Worm (Caenorhabditis elegans) whole organism, late embryonic: Measurements from ENCODE around the gene grsp-1.

Experiments
- C08G9.2 ChIP-seq: sonication (generic microtip); optimal IDR thresholded peaks from 2 replicates; lab custom pipeline; 2016; ENCODE audit warnings: mild to moderate bottlenecking, missing genetic modification characterization, moderate library complexity, missing compliant biosample characterization
- C38D4.7 ChIP-seq: fragments of 200-800 bp; sonication (Bioruptor generic); optimal IDR thresholded peaks from 2 replicates; lab custom pipeline; 2018; ENCODE audit warnings: mild to moderate bottlenecking, missing genetic modification characterization, moderate library complexity, missing compliant biosample characterization
- F13H6.1 ChIP-seq: sonication (generic microtip); optimal IDR thresholded peaks from 2 replicates; lab custom pipeline; 2016; ENCODE audit warnings: missing genetic modification characterization, missing compliant biosample characterization
- K02D7.2 ChIP-seq: sonication (generic microtip); optimal IDR thresholded peaks from 2 replicates; lab custom pipeline; 2017; ENCODE audit warnings: mild to moderate bottlenecking, missing genetic modification characterization, missing compliant biosample characterization
- K09A11.1 ChIP-seq: sonication (generic microtip); optimal IDR thresholded peaks from 2 replicates; lab custom pipeline; 2017; ENCODE audit warnings: antibody characterized with exemption, mild to moderate bottlenecking, missing genetic modification characterization, missing compliant biosample characterization; ENCODE audit not compliant: insufficient read depth
- T23F11.4 ChIP-seq: fragments of 200-800 bp; sonication (Bioruptor generic); optimal IDR thresholded peaks from 2 replicates; lab custom pipeline; 2018; ENCODE audit warnings: mild to moderate bottlenecking, missing genetic modification characterization, missing compliant biosample characterization
- Y22D7AL.16 ChIP-seq: sonication (generic microtip); optimal IDR thresholded peaks from 2 replicates; lab custom pipeline; 2016; ENCODE audit warnings: missing genetic modification characterization, missing compliant biosample characterization
- ahr-1 ChIP-seq: sonication (generic microtip); optimal IDR thresholded peaks from 2 replicates; lab custom pipeline; 2016; ENCODE audit warnings: missing genetic modification characterization, missing compliant biosample characterization
- ama-1 ChIP-seq: fragments of 150-350 bp; optimal IDR thresholded peaks from 2 replicates; lab custom pipeline; 2014
- ceh-24 ChIP-seq: sonication (generic microtip); optimal IDR thresholded peaks from 2 replicates; lab custom pipeline; 2016; ENCODE audit warnings: mild to moderate bottlenecking, missing genetic modification characterization, missing compliant biosample characterization
- ceh-34 ChIP-seq: sonication (generic microtip); optimal IDR thresholded peaks from 2 replicates; lab custom pipeline; 2016; ENCODE audit warnings: mild to moderate bottlenecking, missing genetic modification characterization, missing compliant biosample characterization
- ceh-48 ChIP-seq: sonication (generic microtip); optimal IDR thresholded peaks from 2 replicates; lab custom pipeline; 2016; ENCODE audit warnings: missing genetic modification characterization, inconsistent platforms, missing compliant biosample characterization
- che-1 ChIP-seq: sonication (generic microtip); optimal IDR thresholded peaks from 2 replicates; lab custom pipeline; 2016; ENCODE audit warnings: mild to moderate bottlenecking, missing genetic modification characterization, missing compliant biosample characterization
- dve-1 ChIP-seq: sonication (generic microtip); optimal IDR thresholded peaks from 2 replicates; lab custom pipeline; 2017; ENCODE audit warnings: antibody characterized with exemption, mild to moderate bottlenecking, missing genetic modification characterization, missing compliant biosample characterization
- elt-2 ChIP-seq: sonication (generic microtip); optimal IDR thresholded peaks from 2 replicates; lab custom pipeline; 2016; ENCODE audit warnings: missing genetic modification reagents, missing genetic modification characterization, missing compliant biosample characterization
- fax-1 ChIP-seq: sonication (generic microtip); optimal IDR thresholded peaks from 2 replicates; lab custom pipeline; 2016; ENCODE audit warnings: missing genotype, missing genetic modification characterization, missing compliant biosample characterization
- hlh-30 ChIP-seq: sonication (generic microtip); optimal IDR thresholded peaks from 2 replicates; lab custom pipeline; 2017; ENCODE audit warnings: antibody characterized with exemption, missing genetic modification characterization, missing compliant biosample characterization; ENCODE audit not compliant: insufficient read depth
- hlh-6 ChIP-seq: sonication (generic microtip); optimal IDR thresholded peaks from 2 replicates; lab custom pipeline; 2016; ENCODE audit warnings: missing genotype, missing genetic modification characterization, missing compliant biosample characterization
- lim-6 ChIP-seq: sonication (generic microtip); optimal IDR thresholded peaks from 2 replicates; lab custom pipeline; 2016; ENCODE audit warnings: missing genetic modification characterization, missing compliant biosample characterization
- lin-11 ChIP-seq: fragments of 200-800 bp; sonication (Bioruptor generic); optimal IDR thresholded peaks from 2 replicates; lab custom pipeline; 2018; ENCODE audit warnings: mild to moderate bottlenecking, missing genetic modification characterization, missing compliant biosample characterization
- nhr-11 ChIP-seq: fragments of 150-350 bp; optimal IDR thresholded peaks from 2 replicates; lab custom pipeline; 2014; ENCODE audit warnings: missing biosample characterization, missing genetic modification characterization
- npax-4 ChIP-seq: sonication (generic microtip); optimal IDR thresholded peaks from 2 replicates; lab custom pipeline; 2016; ENCODE audit warnings: missing genetic modification characterization, missing compliant biosample characterization
- odd-2 ChIP-seq: sonication (generic microtip); optimal IDR thresholded peaks from 2 replicates; lab custom pipeline; 2017; ENCODE audit warnings: antibody characterized with exemption, mild to moderate bottlenecking, missing genetic modification characterization, missing compliant biosample characterization
- pat-9 ChIP-seq: fragments of 200-800 bp; sonication (Bioruptor generic); optimal IDR thresholded peaks from 2 replicates; lab custom pipeline; 2018; ENCODE audit warnings: mild to moderate bottlenecking, missing genetic modification characterization, moderate library complexity, missing compliant biosample characterization
- pqm-1 ChIP-seq: sonication (generic microtip); optimal IDR thresholded peaks from 2 replicates; lab custom pipeline; 2016; ENCODE audit warnings: missing genetic modification characterization, missing compliant biosample characterization
- pros-1 ChIP-seq: fragments of 150-350 bp; optimal IDR thresholded peaks from 2 replicates; lab custom pipeline; 2014; ENCODE audit warnings: missing biosample characterization, missing genetic modification reagents, missing genetic modification characterization
- sox-2 ChIP-seq: fragments of 200-800 bp; sonication (Bioruptor generic); IDR thresholded peaks from 2 replicates; pipeline ENCODE4 v1.3.6; 2022; ENCODE audit warnings: missing genetic modification reagents, missing genetic modification characterization, missing compliant biosample characterization
- syd-9 ChIP-seq: sonication (generic microtip); optimal IDR thresholded peaks from 2 replicates; lab custom pipeline; 2016; ENCODE audit warnings: mild to moderate bottlenecking, missing genetic modification characterization, moderate library complexity, missing compliant biosample characterization
- tbx-7 ChIP-seq: sonication (generic microtip); optimal IDR thresholded peaks from 2 replicates; lab custom pipeline; 2016; ENCODE audit warnings: missing genotype, missing genetic modification characterization, missing compliant biosample characterization
- unc-3 ChIP-seq, 2 experiments: fragments of 200-800 bp in 1 of 2; sonication (Bioruptor generic) in 1 of 2; sonication (generic microtip) in 1 of 2; conservative IDR thresholded peaks in 1 of 2; optimal IDR thresholded peaks in 1 of 2; 2 replicates each; pipeline versions ENCODE4 v1.3.6 to Lab custom; 2016 to 2022; ENCODE audit warnings: missing compliant biosample characterization in 2 of 2, missing genetic modification characterization in 2 of 2, missing genetic modification reagents in 1 of 2
- unc-86 ChIP-seq: sonication (generic microtip); optimal IDR thresholded peaks from 2 replicates; lab custom pipeline; 2016; ENCODE audit warnings: missing genetic modification characterization, missing compliant biosample characterization
- zip-5 ChIP-seq: sonication (generic microtip); optimal IDR thresholded peaks from 2 replicates; lab custom pipeline; 2016; ENCODE audit warnings: missing genetic modification characterization, missing compliant biosample characterization

Gene grsp-1

DNA sequence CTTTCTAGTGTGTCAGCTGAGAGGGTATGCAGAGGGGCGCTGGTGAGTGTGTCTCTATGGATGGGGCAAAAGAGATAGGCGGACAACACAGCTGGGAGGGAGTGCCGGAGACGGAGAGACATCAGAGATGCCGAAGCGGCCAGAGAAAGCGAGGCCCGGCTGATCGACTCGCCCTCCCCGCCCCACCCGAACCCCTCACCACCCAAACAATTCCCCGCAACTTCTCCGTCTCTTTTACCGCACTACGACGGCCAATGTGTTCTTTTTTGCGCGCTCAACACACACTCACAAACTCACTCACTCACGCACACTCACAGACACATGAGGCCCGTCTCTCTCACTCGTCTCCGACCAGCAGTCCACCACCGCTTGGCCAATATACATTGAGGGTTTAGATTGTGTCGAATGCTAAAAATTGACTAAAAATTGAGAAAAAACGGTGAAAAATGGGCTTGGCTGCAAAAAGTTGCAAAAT is 13.2 kb downstream of the grsp-1 start, which contains the start of gene Y43F8C.3 (continued):
- peak; percentile 49 for TF ChIP-seq che-1 (tag; lab: Kevin White, UChicago)
- TF ChIP-seq ceh-24 (tag; lab: Kevin White, UChicago), result no peak
- TF ChIP-seq C38D4.7 (GFP tag; lab: Kevin White, UChicago), result no peak
- no peak for TF ChIP-seq hlh-6 (tag; lab: Kevin White, UChicago)
- TF ChIP-seq pqm-1 (tag; lab: Kevin White, UChicago), result no peak
- peak; percentile 29 for TF ChIP-seq unc-86 (tag; lab: Kevin White, UChicago)
- TF ChIP-seq nhr-11 (tag; lab: Kevin White, UChicago), result no peak
- no peak for TF ChIP-seq ahr-1 (tag; lab: Kevin White, UChicago)
- TF ChIP-seq pros-1 (tag; lab: Kevin White, UChicago), result no peak
- TF ChIP-seq K09A11.1 (tag; lab: Kevin White, UChicago), result peak; percentile 51
- no peak for TF ChIP-seq C08G9.2 (tag; lab: Kevin White, UChicago)
- peak; percentile 46 for TF ChIP-seq hlh-30 (tag; lab: Kevin White, UChicago)
- no peak for TF ChIP-seq sox-2 (GFP tag; lab: Robert Waterston, UW)
- TF ChIP-seq fax-1 (tag; lab: Kevin White, UChicago), result no peak
- no peak for TF ChIP-seq npax-4 (tag; lab: Kevin White, UChicago)
- TF ChIP-seq, all 69 proteins: peak for 19

DNA sequence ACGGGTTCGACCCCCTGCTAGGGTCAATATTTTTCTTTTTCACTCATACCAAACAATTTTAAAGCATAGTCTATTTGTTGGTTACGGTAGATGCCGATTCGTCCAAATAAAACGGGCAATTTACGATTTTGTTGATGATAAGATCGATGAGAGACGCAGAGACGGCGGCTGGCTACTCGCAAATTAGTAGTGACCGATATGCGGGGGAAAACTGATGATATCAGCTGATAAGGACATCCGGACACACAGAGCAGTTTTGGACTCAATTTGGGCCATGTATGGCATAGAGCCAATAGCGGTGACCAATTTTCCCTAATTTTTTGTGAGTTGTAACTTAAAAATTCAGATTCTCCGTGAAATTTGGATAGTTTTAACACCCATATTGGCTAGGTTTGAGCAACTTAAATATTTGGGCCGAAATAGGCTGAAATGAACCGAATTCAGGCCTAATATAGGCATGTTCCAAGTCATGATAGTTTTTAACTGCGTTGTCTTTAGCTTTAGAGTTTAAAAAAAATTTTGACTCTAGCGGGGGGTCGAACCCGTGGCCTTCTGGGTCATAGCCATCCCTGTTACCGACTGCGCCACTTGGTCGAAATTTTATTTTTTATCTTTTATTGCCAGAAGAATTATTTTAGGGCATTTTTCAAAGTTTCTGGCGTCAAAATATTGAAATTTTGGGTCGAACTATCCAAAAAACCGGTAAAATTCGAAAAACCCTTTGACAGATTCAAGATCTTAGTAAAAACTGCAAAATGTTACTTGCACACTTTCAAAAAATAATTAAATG is 14.4 kb downstream of the grsp-1 start:
- TF ChIP-seq elt-2 (tag; lab: Kevin White, UChicago) (peak; percentile 81), lim-6 (tag; lab: Kevin White, UChicago) (no peak)

DNA sequence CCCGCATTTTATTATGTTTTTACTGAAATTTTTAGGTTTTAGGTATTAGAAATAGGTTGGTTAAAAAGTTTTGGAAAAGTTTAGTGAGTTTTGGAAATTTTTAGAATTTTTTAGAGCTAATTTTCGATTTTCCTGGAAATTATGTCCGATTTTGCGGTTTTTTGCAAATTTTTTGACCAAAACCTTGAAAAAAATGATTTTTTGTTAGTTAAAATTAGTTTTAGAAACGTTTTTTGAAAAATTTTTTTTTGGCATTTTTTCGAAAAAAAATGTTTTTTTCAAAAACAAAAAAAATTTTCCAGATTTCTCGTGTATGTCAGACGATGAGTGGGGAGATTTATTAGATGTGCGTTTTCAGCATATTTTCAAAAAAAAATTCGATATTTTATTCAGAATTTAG is 15.5 kb downstream of the grsp-1 start, which contains the start of gene dyf-19:
dyf-19 (plus strand) TSS at position 301 of the 400 bp plus-strand sequence.
- TF ChIP-seq C08G9.2 (tag; lab: Kevin White, UChicago) (no peak), nhr-11 (tag; lab: Kevin White, UChicago) (no peak), K02D7.2 (no peak), ceh-34 (no peak), che-1 (tag; lab: Kevin White, UChicago) (no peak), F13H6.1 (tag; lab: Kevin White, UChicago) (no peak), ama-1 (lab: Kevin White, UChicago) (no peak), zip-5 (tag; lab: Kevin White, UChicago) (no peak), odd-2 (tag; lab: Kevin White, UChicago) (no peak), hlh-6 (tag; lab: Kevin White, UChicago) (no peak), pat-9 (no peak)

DNA sequence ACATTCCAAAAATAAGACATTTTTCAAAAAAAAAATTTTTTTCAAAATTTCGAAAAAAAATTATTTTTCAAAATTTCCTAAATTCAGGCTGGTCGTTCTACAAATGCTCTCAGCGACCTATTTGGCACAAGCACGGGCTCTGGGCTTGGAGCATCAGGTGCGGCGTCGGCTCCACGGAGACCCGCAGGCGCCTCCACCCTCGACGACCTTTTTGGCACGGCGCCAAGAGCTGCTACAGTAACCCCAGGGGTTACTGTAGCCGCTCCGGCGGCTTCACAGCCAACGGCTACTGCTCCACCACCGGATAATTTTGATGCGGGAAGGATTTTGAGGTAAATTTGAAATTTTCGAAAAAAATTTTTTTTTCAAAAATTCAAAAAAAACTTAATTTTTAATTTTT is 16.4 kb downstream of the grsp-1 start:
- no peak for TF ChIP-seq dve-1 (tag; lab: Kevin White, UChicago)
- no peak for TF ChIP-seq Y22D7AL.16 (tag; lab: Kevin White, UChicago)

DNA sequence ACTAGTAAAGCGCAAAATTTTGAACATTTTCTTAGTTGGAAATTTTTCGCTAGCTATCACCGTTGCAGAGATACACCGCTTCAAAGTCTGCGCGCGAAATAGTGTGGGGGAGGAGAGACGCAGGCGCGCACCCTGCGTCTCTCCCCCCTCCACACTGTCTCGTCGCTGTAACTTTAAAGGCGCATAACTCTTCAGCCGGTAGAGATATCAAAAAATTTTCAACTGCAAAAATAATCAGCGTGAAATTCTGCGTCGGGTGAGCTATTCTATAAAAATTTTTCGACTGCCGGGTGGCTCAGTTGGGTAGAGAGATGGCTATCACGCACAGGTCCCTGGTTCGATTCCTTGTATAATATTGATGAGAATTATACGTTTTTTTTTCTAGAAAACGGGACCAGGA is 20.2 kb downstream of the grsp-1 start:
- TF ChIP-seq unc-3 (GFP tag; conservative IDR thresholded peaks at IDR 0.05; lab: Robert Waterston, UW) (peak; percentile 11; the same call in 1 of the 2 replicates), unc-3 (tag; optimal IDR thresholded peaks at IDR 0.05; lab: Kevin White, UChicago) (no peak), syd-9 (no peak)

DNA sequence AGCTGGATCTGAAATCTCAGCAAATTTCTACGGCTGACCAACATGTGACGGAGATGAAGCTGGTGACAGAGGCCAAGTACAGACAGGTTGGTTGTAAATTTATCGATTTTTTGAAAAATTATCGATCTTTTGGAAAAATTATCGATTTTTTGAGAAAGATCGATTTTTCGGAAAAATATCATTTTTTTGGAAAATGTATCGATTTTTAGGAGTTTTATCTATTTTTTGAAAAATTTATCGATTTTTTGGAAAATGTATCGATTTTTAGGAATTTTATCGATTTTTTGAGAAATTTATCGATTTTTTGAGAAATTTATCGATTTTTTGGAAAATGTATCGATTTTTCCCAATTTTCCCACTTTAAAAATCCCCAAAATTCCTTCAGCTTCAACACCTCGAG is 20.7 kb downstream of the grsp-1 start:
- peak; percentile 98 for TF ChIP-seq ceh-48
- no peak for TF ChIP-seq tbx-7 (tag; lab: Kevin White, UChicago)
- TF ChIP-seq T23F11.4, result no peak
- TF ChIP-seq lin-11 (tag; lab: Kevin White, UChicago), result no peak
- TF ChIP-seq, all 69 proteins: peak for 1
